Worm (Caenorhabditis elegans) whole organism, L1 larva: ENCODE measurements around the gene T25F10.3.

Experiments
- C04F5.9 ChIP-seq: sonication (generic microtip); optimal IDR thresholded peaks from 2 replicates; lab custom pipeline; 2016; ENCODE audit warnings: missing genetic modification characterization, missing compliant biosample characterization
- C34B4.2 ChIP-seq: sonication (generic microtip); optimal IDR thresholded peaks from 2 replicates; lab custom pipeline; 2017; ENCODE audit warnings: mild to moderate bottlenecking, missing genetic modification characterization, missing compliant biosample characterization
- Y116A8C.19 ChIP-seq: sonication (generic microtip); optimal IDR thresholded peaks from 2 replicates; lab custom pipeline; 2016; ENCODE audit warnings: missing compliant biosample characterization, missing genetic modification characterization, borderline replicate concordance
- aha-1 ChIP-seq: fragments of 150-350 bp; optimal IDR thresholded peaks from 2 replicates; lab custom pipeline; 2014; ENCODE audit warnings: missing biosample characterization, missing genetic modification characterization
- alr-1 ChIP-seq: fragments of 200-800 bp; sonication (Bioruptor generic); optimal IDR thresholded peaks from 2 replicates; lab custom pipeline; 2018; ENCODE audit warnings: borderline replicate concordance, mild to moderate bottlenecking, missing genetic modification characterization, missing compliant biosample characterization
- aly-2 ChIP-seq: fragments of 150-350 bp; optimal IDR thresholded peaks from 2 replicates; lab custom pipeline; 2014; ENCODE audit warnings: missing biosample characterization, missing genetic modification characterization
- ama-1 ChIP-seq: fragments of 150-350 bp; optimal IDR thresholded peaks from 2 replicates; lab custom pipeline; 2014
- blmp-1 ChIP-seq: fragments of 150-350 bp; optimal IDR thresholded peaks from 2 replicates; lab custom pipeline; 2014; ENCODE audit warnings: missing biosample characterization, missing genetic modification characterization
- ceh-8 ChIP-seq: fragments of 200-800 bp; sonication (Bioruptor generic); optimal IDR thresholded peaks from 2 replicates; lab custom pipeline; 2018; ENCODE audit warnings: mild to moderate bottlenecking, missing genetic modification characterization, moderate library complexity, missing compliant biosample characterization
- ceh-90 ChIP-seq: sonication (generic microtip); optimal IDR thresholded peaks from 2 replicates; lab custom pipeline; 2016; ENCODE audit warnings: missing genetic modification characterization, missing compliant biosample characterization
- efl-1 ChIP-seq, 4 experiments: fragments of 150-350 bp; optimal IDR thresholded peaks in 3 of 4; peaks in 1 of 4; 1 replicate in 1 of 4; 2 replicates in 3 of 4; lab custom pipeline; 2014; ENCODE audit warnings: missing biosample characterization in 2 of 4, missing genetic modification characterization in 2 of 4, missing genetic modification reagents in 2 of 4
- egl-13 ChIP-seq: sonication (generic microtip); optimal IDR thresholded peaks from 2 replicates; lab custom pipeline; 2016; ENCODE audit warnings: missing genotype, missing genetic modification reagents, missing genetic modification characterization, missing compliant biosample characterization
- egl-27 ChIP-seq, 2 experiments: fragments of 150-350 bp in 1 of 2; sonication (generic microtip); optimal IDR thresholded peaks; 3 replicates each; lab custom pipeline; 2017 to 2018; ENCODE audit warnings: missing biosample characterization in 2 of 2, missing genetic modification characterization in 2 of 2, missing genetic modification reagents in 2 of 2
- elt-2 ChIP-seq: sonication (generic microtip); optimal IDR thresholded peaks from 2 replicates; lab custom pipeline; 2016; ENCODE audit warnings: missing genetic modification characterization, mild to moderate bottlenecking, inconsistent platforms, missing compliant biosample characterization, missing genetic modification reagents
- elt-3 ChIP-seq, 6 experiments: fragments of 150-350 bp in 1 of 6; sonication (generic microtip); optimal IDR thresholded peaks; 2 replicates each; lab custom pipeline; 2017 to 2018; ENCODE audit warnings: missing biosample characterization in 6 of 6, missing genetic modification characterization in 6 of 6, inconsistent platforms in 1 of 6
- ets-5 ChIP-seq: fragments of 200-800 bp; sonication (Bioruptor generic); IDR thresholded peaks from 2 replicates; pipeline ENCODE4 v1.3.6; 2022; ENCODE audit warnings: missing genetic modification characterization, missing compliant biosample characterization
- fkh-4 ChIP-seq: sonication (generic microtip); optimal IDR thresholded peaks from 2 replicates; lab custom pipeline; 2016; ENCODE audit warnings: missing compliant biosample characterization, missing genetic modification characterization, borderline replicate concordance
- fos-1 ChIP-seq: fragments of 150-350 bp; optimal IDR thresholded peaks from 2 replicates; lab custom pipeline; 2014; ENCODE audit warnings: missing biosample characterization, missing genetic modification characterization
- hlh-4 ChIP-seq: sonication (generic microtip); optimal IDR thresholded peaks from 2 replicates; lab custom pipeline; 2016; ENCODE audit warnings: mild to moderate bottlenecking, missing genetic modification characterization, missing compliant biosample characterization
- irx-1 ChIP-seq: sonication (generic microtip); optimal IDR thresholded peaks from 2 replicates; lab custom pipeline; 2016; ENCODE audit warnings: missing genetic modification characterization, missing compliant biosample characterization
- jun-1 ChIP-seq: fragments of 150-350 bp; optimal IDR thresholded peaks from 2 replicates; lab custom pipeline; 2014; ENCODE audit warnings: missing biosample characterization, missing genetic modification reagents, missing genetic modification characterization
- lin-13 ChIP-seq: fragments of 150-350 bp; optimal IDR thresholded peaks from 2 replicates; lab custom pipeline; 2014; ENCODE audit warnings: missing biosample characterization, missing genetic modification reagents, missing genetic modification characterization
- lin-14 ChIP-seq: fragments of 200-800 bp; sonication (Bioruptor generic); optimal IDR thresholded peaks from 2 replicates; lab custom pipeline; 2018; ENCODE audit warnings: mild to moderate bottlenecking, missing genetic modification characterization, moderate library complexity, missing compliant biosample characterization
- lin-15B ChIP-seq: fragments of 150-350 bp; sonication (generic microtip); optimal IDR thresholded peaks from 3 replicates; lab custom pipeline; 2014; ENCODE audit warnings: missing biosample characterization, missing genetic modification characterization
- lir-3 ChIP-seq: sonication (generic microtip); optimal IDR thresholded peaks from 2 replicates; lab custom pipeline; 2016; ENCODE audit warnings: mild to moderate bottlenecking, missing genetic modification characterization, moderate library complexity, missing compliant biosample characterization; ENCODE audit not compliant: poor library complexity
- mef-2 ChIP-seq: fragments of 150-350 bp; optimal IDR thresholded peaks from 2 replicates; lab custom pipeline; 2014; ENCODE audit warnings: missing biosample characterization, missing genetic modification characterization
- mep-1 ChIP-seq: fragments of 150-350 bp; optimal IDR thresholded peaks from 2 replicates; lab custom pipeline; 2014; ENCODE audit warnings: missing biosample characterization, missing genetic modification characterization
- nhr-11 ChIP-seq: fragments of 150-350 bp; optimal IDR thresholded peaks from 2 replicates; lab custom pipeline; 2014; ENCODE audit warnings: missing biosample characterization, missing genetic modification characterization
- nhr-12 ChIP-seq: sonication (generic microtip); optimal IDR thresholded peaks from 2 replicates; lab custom pipeline; 2017; ENCODE audit warnings: missing biosample characterization, missing genetic modification characterization
- nhr-47 ChIP-seq: sonication (generic microtip); optimal IDR thresholded peaks from 2 replicates; lab custom pipeline; 2016; ENCODE audit warnings: mild to moderate bottlenecking, missing genetic modification characterization, moderate library complexity, missing compliant biosample characterization
- nhr-77 ChIP-seq: fragments of 150-350 bp; optimal IDR thresholded peaks from 2 replicates; lab custom pipeline; 2014; ENCODE audit warnings: missing biosample characterization, missing genetic modification characterization
- nhr-85 ChIP-seq: sonication (generic microtip); peaks from one replicate; lab custom pipeline; 2016; ENCODE audit warnings: missing genetic modification characterization, inconsistent platforms, missing compliant biosample characterization
- nhr-90 ChIP-seq: sonication (generic microtip); optimal IDR thresholded peaks from 2 replicates; lab custom pipeline; 2016; ENCODE audit warnings: mild to moderate bottlenecking, missing genetic modification characterization, missing compliant biosample characterization; ENCODE audit not compliant: poor library complexity
- pag-3 ChIP-seq: sonication (generic microtip); optimal IDR thresholded peaks from 2 replicates; lab custom pipeline; 2017; ENCODE audit warnings: missing genetic modification characterization, mild to moderate bottlenecking, missing compliant biosample characterization, antibody characterized with exemption, borderline replicate concordance; ENCODE audit not compliant: insufficient read depth
- rnt-1 ChIP-seq: sonication (generic microtip); optimal IDR thresholded peaks from 2 replicates; lab custom pipeline; 2016; ENCODE audit warnings: mild to moderate bottlenecking, missing genetic modification characterization, moderate library complexity, missing compliant biosample characterization
- snu-23 ChIP-seq: sonication (generic microtip); optimal IDR thresholded peaks from 2 replicates; lab custom pipeline; 2016; ENCODE audit warnings: missing genetic modification characterization, missing compliant biosample characterization
- sox-4 ChIP-seq: sonication (generic microtip); optimal IDR thresholded peaks from 2 replicates; lab custom pipeline; 2016; ENCODE audit warnings: missing genetic modification characterization, missing compliant biosample characterization
- sup-37 ChIP-seq: fragments of 200-800 bp; sonication (Bioruptor generic); optimal IDR thresholded peaks from 2 replicates; lab custom pipeline; 2018; ENCODE audit warnings: mild to moderate bottlenecking, missing genetic modification characterization, missing compliant biosample characterization
- swsn-7 ChIP-seq: sonication (generic microtip); optimal IDR thresholded peaks from 2 replicates; lab custom pipeline; 2016; ENCODE audit warnings: missing genetic modification characterization, missing compliant biosample characterization
- unc-86 ChIP-seq: sonication (generic microtip); optimal IDR thresholded peaks from 2 replicates; lab custom pipeline; 2016; ENCODE audit warnings: missing genetic modification characterization, missing compliant biosample characterization
- xbp-1 ChIP-seq: sonication (generic microtip); optimal IDR thresholded peaks from 2 replicates; lab custom pipeline; 2016; ENCODE audit warnings: missing genetic modification characterization, missing compliant biosample characterization
- zag-1 ChIP-seq: fragments of 150-350 bp; optimal IDR thresholded peaks from 2 replicates; lab custom pipeline; 2014; ENCODE audit warnings: missing biosample characterization, missing genetic modification characterization

Gene T25F10.3

ce11 chrV:6727222-6727621 is 17.7 kb upstream of the T25F10.3 start, which contains the start of gene ZC487.1:
Gene ZC487.1 (plus strand): TSS chrV:6727522.
- TF ChIP-seq egl-27 (tag; optimal IDR thresholded peaks at IDR 0.05; lab: Kevin White, UChicago) (no peak), fos-1 (no peak), lin-14 (GFP tag; lab: Kevin White, UChicago) (no peak), unc-86 (no peak), C34B4.2 (no peak)
- TF ChIP-seq, all 84 proteins: peak for 0

ce11 chrV:6731594-6731993 is 13.3 kb upstream of the T25F10.3 start, which contains the start of gene grl-9:
Gene grl-9 (minus strand): TSS chrV:6731694.
- TF ChIP-seq snu-23 (no peak), blmp-1 (peak; percentile 24), ama-1 (lab: Kevin White, UChicago) (no peak), sox-4 (tag; lab: Kevin White, UChicago) (no peak), nhr-47 (tag; lab: Kevin White, UChicago) (no peak), efl-1 (optimal IDR thresholded peaks at IDR 0.05; lab: Kevin White, UChicago) (no peak), efl-1 (GFP tag; optimal IDR thresholded peaks at IDR 0.05 in 1 of 2; lab: Kevin White, UChicago) (peak in 1 of 2 experiments; percentile 53), fkh-4 (tag; lab: Kevin White, UChicago) (no peak), lin-15B (tag; lab: Kevin White, UChicago) (no peak), nhr-85 (tag; lab: Kevin White, UChicago) (no peak), elt-3 (tag; optimal IDR thresholded peaks at IDR 0.05; lab: Kevin White, UChicago) (peak in 1 of 6 experiments; percentile 3), alr-1 (tag; lab: Kevin White, UChicago) (no peak), mep-1 (tag; lab: Kevin White, UChicago) (no peak), nhr-11 (tag; lab: Kevin White, UChicago) (no peak)

ce11 chrV:6732995-6733394 is 11.9 kb upstream of the T25F10.3 start, which contains the start of gene grl-8:
Gene grl-8 (minus strand): TSS chrV:6733095.
- TF ChIP-seq sup-37 (GFP tag; lab: Kevin White, UChicago) (no peak), lin-15B (tag; lab: Kevin White, UChicago) (no peak), fkh-4 (tag; lab: Kevin White, UChicago) (no peak), xbp-1 (tag; lab: Kevin White, UChicago) (no peak), jun-1 (no peak), Y116A8C.19 (tag; lab: Kevin White, UChicago) (no peak), elt-2 (no peak), lin-13 (no peak), zag-1 (tag; lab: Kevin White, UChicago) (no peak), ceh-90 (tag; lab: Kevin White, UChicago) (no peak), ceh-8 (GFP tag; lab: Kevin White, UChicago) (no peak), egl-13 (tag; lab: Kevin White, UChicago) (no peak), ama-1 (lab: Kevin White, UChicago) (no peak), lir-3 (no peak), egl-27 (tag; optimal IDR thresholded peaks at IDR 0.05; lab: Kevin White, UChicago) (no peak)

- TF ChIP-seq nhr-85 (tag; lab: Kevin White, UChicago), result peak; percentile 63
- TF ChIP-seq nhr-12 (tag; lab: Kevin White, UChicago), result no peak
These were observed 8.8 kb upstream of the T25F10.3 start for ce11 chrV:6736108-6736507.

ce11 chrV:6736877-6737276 is 8.0 kb upstream of the T25F10.3 start:
- TF ChIP-seq irx-1 (tag; lab: Kevin White, UChicago) (no peak), ceh-90 (tag; lab: Kevin White, UChicago) (no peak), nhr-77 (tag; lab: Kevin White, UChicago) (no peak), swsn-7 (tag; lab: Kevin White, UChicago) (no peak), xbp-1 (tag; lab: Kevin White, UChicago) (no peak), mef-2 (tag; lab: Kevin White, UChicago) (no peak), fos-1 (no peak), hlh-4 (tag; lab: Kevin White, UChicago) (no peak), C04F5.9 (no peak), aha-1 (tag; lab: Kevin White, UChicago) (no peak), ets-5 (GFP tag; lab: Robert Waterston, UW) (no peak), aly-2 (tag; lab: Kevin White, UChicago) (no peak), rnt-1 (tag; lab: Kevin White, UChicago) (no peak), nhr-90 (tag; lab: Kevin White, UChicago) (no peak), lin-14 (GFP tag; lab: Kevin White, UChicago) (peak; percentile 42), snu-23 (no peak), nhr-85 (tag; lab: Kevin White, UChicago) (peak; percentile 71), elt-3 (tag; optimal IDR thresholded peaks at IDR 0.05; lab: Kevin White, UChicago) (peak in 1 of 6 experiments; percentile 81), nhr-47 (tag; lab: Kevin White, UChicago) (no peak), efl-1 (optimal IDR thresholded peaks at IDR 0.05; lab: Kevin White, UChicago) (no peak), efl-1 (GFP tag; optimal IDR thresholded peaks at IDR 0.05 in 1 of 2; lab: Kevin White, UChicago) (no peak), pag-3 (tag; lab: Kevin White, UChicago) (peak; percentile 35), blmp-1 (peak; percentile 92)
